Fruit fly (Drosophila melanogaster): ENCODE data around the gene CG15005.

Gene CG15005

DNA sequence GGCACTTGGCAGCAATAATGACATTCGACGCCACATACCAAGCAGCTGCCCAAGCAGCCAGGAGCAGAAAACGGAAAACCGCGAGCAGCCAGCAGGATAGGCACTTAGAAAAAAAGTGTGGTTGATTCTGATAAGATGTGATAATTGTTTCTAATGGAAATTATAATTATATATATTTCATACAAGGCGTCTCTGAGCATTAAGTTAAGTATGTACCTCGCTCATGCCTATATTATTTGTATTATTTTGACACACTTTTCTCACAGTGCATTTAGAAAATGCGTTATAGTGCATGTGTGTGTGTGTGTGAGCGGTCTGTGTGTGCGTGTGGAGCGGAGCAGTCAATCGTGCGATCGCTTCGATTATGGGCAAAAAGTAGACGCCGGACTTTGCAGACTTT is 45.8 kb downstream of the CG15005 start (continued):
- no peak for TF ChIP-seq Oaz (GFP tag; IDR thresholded peaks at IDR 0.05)
- no peak for TF ChIP-seq CG16863 (GFP tag; optimal IDR thresholded peaks at IDR 0.05)
- TF ChIP-seq Sox100B (GFP tag; optimal IDR thresholded peaks at IDR 0.05) = no peak
- peak; percentile 19 for TF ChIP-seq Xbp1 (GFP tag; optimal IDR thresholded peaks at IDR 0.05)
- 0 out of 2 replicates have a peak, but pooled peaks have one; percentile 12 for TF ChIP-seq CG10366 (GFP tag; IDR thresholded peaks at IDR 0.05)
- TF ChIP-seq CG6854 (GFP tag; optimal IDR thresholded peaks at IDR 0.05) = no peak
- peak; percentile 60 for TF ChIP-seq CG4424 (GFP tag; optimal IDR thresholded peaks at IDR 0.05)
- 0 out of 3 replicates have a peak, but pooled peaks have one; percentile 25 for TF ChIP-seq ci (GFP tag; IDR thresholded peaks at IDR 0.05)
- peak; percentile 69 for TF ChIP-seq dmrt11E (tag; optimal IDR thresholded peaks at IDR 0.05)
- TF ChIP-seq hkb (optimal IDR thresholded peaks at IDR 0.05) = no peak
- no peak for TF ChIP-seq hkb (GFP tag; IDR thresholded peaks at IDR 0.05)
- TF ChIP-seq Fer3 (tag; optimal IDR thresholded peaks at IDR 0.05) = no peak
- TF ChIP-seq CG6254 (GFP tag; optimal IDR thresholded peaks at IDR 0.05) = peak; percentile 0
- TF ChIP-seq zfh1 (GFP tag; IDR thresholded peaks at IDR 0.05) = peak; percentile 70
- peak; percentile 15 for TF ChIP-seq Blimp-1 (GFP tag; optimal IDR thresholded peaks at IDR 0.05)
- no peak for TF ChIP-seq Gug (GFP tag; IDR thresholded peaks at IDR 0.05)
- peak; percentile 83 for TF ChIP-seq CG15696 (tag; optimal IDR thresholded peaks at IDR 0.05)
- TF ChIP-seq CG8765 (GFP tag; IDR thresholded peaks at IDR 0.05) = peak; percentile 66; the same call in 1 of the 2 replicates
- peak; percentile 45; the same call in 2 of the 3 replicates for TF ChIP-seq row (GFP tag; IDR thresholded peaks at IDR 0.05)
- TF ChIP-seq corto (GFP tag; optimal IDR thresholded peaks at IDR 0.05) = peak; percentile 44
- peak; percentile 58 for TF ChIP-seq Med (GFP tag)
- peak; percentile 56 for TF ChIP-seq CG17829 (tag; optimal IDR thresholded peaks at IDR 0.05)
- no peak for TF ChIP-seq ab (GFP tag; optimal IDR thresholded peaks at IDR 0.05)
- no peak for TF ChIP-seq Dek (tag; optimal IDR thresholded peaks at IDR 0.05)
- peak; percentile 39 for TF ChIP-seq ac (GFP tag; optimal IDR thresholded peaks at IDR 0.05)
- peak; percentile 22 for TF ChIP-seq CG33557 (GFP tag; optimal IDR thresholded peaks at IDR 0.05)
- 0 out of 2 replicates have a peak, but pooled peaks have one; percentile 22 for TF ChIP-seq CG32772 (GFP tag; IDR thresholded peaks at IDR 0.05)
- TF ChIP-seq dan (GFP tag; IDR thresholded peaks at IDR 0.05) = 0 out of 2 replicates have a peak, but pooled peaks have one; percentile 30
- peak; percentile 47; the same call in 1 of the 2 replicates for TF ChIP-seq chm (GFP tag; IDR thresholded peaks at IDR 0.05)
- TF ChIP-seq E2f1 (GFP tag; IDR thresholded peaks at IDR 0.05) = peak; percentile 17; the same call in 1 of the 2 replicates
- TF ChIP-seq CG7271 (tag; optimal IDR thresholded peaks at IDR 0.05) = peak; percentile 59
- TF ChIP-seq Oli (tag; optimal IDR thresholded peaks at IDR 0.05) = peak; percentile 13
- TF ChIP-seq lov (optimal IDR thresholded peaks at IDR 0.05) = no peak
- 0 out of 3 replicates have a peak, but pooled peaks have one; percentile 17 for TF ChIP-seq lov (GFP tag; IDR thresholded peaks at IDR 0.05)
- TF ChIP-seq pb (GFP tag; optimal IDR thresholded peaks at IDR 0.05) = no peak
- TF ChIP-seq CG8089 (GFP tag; optimal IDR thresholded peaks at IDR 0.05) = no peak
- TF ChIP-seq CG4820 (GFP tag; optimal IDR thresholded peaks at IDR 0.05) = peak; percentile 7
- peak; percentile 67 for TF ChIP-seq CG10979 (tag; optimal IDR thresholded peaks at IDR 0.05)
- peak; percentile 90 for TF ChIP-seq zen (tag; optimal IDR thresholded peaks at IDR 0.05)
- no peak for TF ChIP-seq Ada2b (GFP tag; IDR thresholded peaks at IDR 0.05)
- TF ChIP-seq CG1602 (GFP tag; optimal IDR thresholded peaks at IDR 0.05) = peak; percentile 33
- no peak for TF ChIP-seq CG10274 (GFP tag; optimal IDR thresholded peaks at IDR 0.05)
- TF ChIP-seq CG18011 (GFP tag; optimal IDR thresholded peaks at IDR 0.05) = no peak
- TF ChIP-seq CG16815 (GFP tag; optimal IDR thresholded peaks at IDR 0.05) = peak; percentile 1
- no peak for TF ChIP-seq HLHmδ (GFP tag; optimal IDR thresholded peaks at IDR 0.05)
- TF ChIP-seq CG14667 (GFP tag; IDR thresholded peaks at IDR 0.05) = no peak
- peak; percentile 12 for TF ChIP-seq CG2202 (tag; optimal IDR thresholded peaks at IDR 0.05)
- no peak for TF ChIP-seq CG17361 (GFP tag; IDR thresholded peaks at IDR 0.05)
- TF ChIP-seq CG10267 (tag; optimal IDR thresholded peaks at IDR 0.05) = peak; percentile 28
- peak; percentile 3 for TF ChIP-seq CG4617 (GFP tag; optimal IDR thresholded peaks at IDR 0.05; ENCODE audit: borderline replicate concordance)
- peak; percentile 38 for TF ChIP-seq nmo (GFP tag; optimal IDR thresholded peaks at IDR 0.05)
